Fruit fly (Drosophila melanogaster) whole organism, embryonic: ENCODE data around the gene CG46434.

Source experiments
- Asciz ChIP-seq: fragments of 200-800 bp; sonication (Bioruptor generic); optimal IDR thresholded peaks from 2 replicates; lab custom pipeline; 2017; ENCODE audit warnings: missing biosample characterization, mild to moderate bottlenecking, missing genetic modification characterization, missing genetic modification reagents
- Bteb2 ChIP-seq: fragments of 200-800 bp; sonication (Bioruptor generic); optimal IDR thresholded peaks from 2 replicates; lab custom pipeline; 2016; ENCODE audit warnings: missing biosample characterization, missing genetic modification characterization
- CG10267 ChIP-seq: fragments of 200-800 bp; sonication (Bioruptor generic); optimal IDR thresholded peaks from 2 replicates; lab custom pipeline; 2018; ENCODE audit warnings: missing biosample characterization, mild to moderate bottlenecking, missing genetic modification characterization, moderate library complexity
- CG10979 ChIP-seq: fragments of 200-800 bp; sonication (Bioruptor generic); optimal IDR thresholded peaks from 2 replicates; lab custom pipeline; 2018; ENCODE audit warnings: missing biosample characterization, mild to moderate bottlenecking, missing genetic modification characterization, moderate library complexity
- CG13123 ChIP-seq: fragments of 200-800 bp; sonication (Bioruptor generic); optimal IDR thresholded peaks from 2 replicates; lab custom pipeline; 2016; ENCODE audit warnings: missing biosample characterization, missing genetic modification characterization
- CG13624 ChIP-seq: fragments of 200-800 bp; sonication (Bioruptor generic); optimal IDR thresholded peaks from 2 replicates; lab custom pipeline; 2016; ENCODE audit warnings: missing biosample characterization, missing genetic modification characterization
- CG14441 ChIP-seq: fragments of 200-800 bp; sonication (Bioruptor generic); IDR thresholded peaks from 2 replicates; pipeline ENCODE4 v1.3.6; 2022; ENCODE audit warnings: missing biosample characterization, missing genetic modification characterization
- CG14667 ChIP-seq: fragments of 200-800 bp; sonication (Bioruptor generic); IDR thresholded peaks from 2 replicates; pipeline ENCODE4 v1.3.6; 2022; ENCODE audit warnings: missing biosample characterization, missing genetic modification characterization
- CG14860 ChIP-seq: fragments of 200-800 bp; sonication (Bioruptor generic); IDR thresholded peaks from 3 replicates; pipeline ENCODE4 v1.3.6; 2022; ENCODE audit warnings: missing biosample characterization, missing genetic modification characterization; ENCODE audit not compliant: partially characterized antibody
- CG14965 ChIP-seq: fragments of 200-800 bp; sonication (Bioruptor generic); optimal IDR thresholded peaks from 2 replicates; lab custom pipeline; 2016; ENCODE audit warnings: missing biosample characterization, missing genetic modification characterization, borderline replicate concordance
- CG15696 ChIP-seq: fragments of 200-800 bp; sonication (Bioruptor generic); optimal IDR thresholded peaks from 2 replicates; lab custom pipeline; 2019; ENCODE audit warnings: missing biosample characterization, mild to moderate bottlenecking, missing genetic modification characterization, moderate library complexity
- CG16813 ChIP-seq: fragments of 200-800 bp; sonication (Bioruptor generic); IDR thresholded peaks from 3 replicates; pipeline ENCODE4 v1.3.6; 2022; ENCODE audit warnings: missing biosample characterization, missing genetic modification characterization; ENCODE audit not compliant: partially characterized antibody
- CG16863 ChIP-seq: fragments of 200-800 bp; sonication (Bioruptor generic); optimal IDR thresholded peaks from 3 replicates; lab custom pipeline; 2016; ENCODE audit warnings: missing biosample characterization, missing genetic modification characterization
- CG17612 ChIP-seq: fragments of 200-800 bp; sonication (Bioruptor generic); IDR thresholded peaks from 2 replicates; pipeline ENCODE4 v1.3.6; 2022; ENCODE audit warnings: missing biosample characterization, missing genetic modification characterization
- CG18764 ChIP-seq: fragments of 200-800 bp; sonication (Bioruptor generic); optimal IDR thresholded peaks from 3 replicates; lab custom pipeline; 2016; ENCODE audit warnings: missing biosample characterization, missing genetic modification characterization
- CG30431 ChIP-seq: fragments of 200-800 bp; sonication (Bioruptor generic); optimal IDR thresholded peaks from 2 replicates; lab custom pipeline; 2017; ENCODE audit warnings: missing biosample characterization, missing genetic modification characterization
- CG3847 ChIP-seq: fragments of 200-800 bp; sonication (Bioruptor generic); IDR thresholded peaks from 2 replicates; pipeline ENCODE4 v1.3.6; 2022; ENCODE audit warnings: missing biosample characterization, missing genetic modification characterization
- CG4820 ChIP-seq: fragments of 200-800 bp; sonication (Bioruptor generic); optimal IDR thresholded peaks from 3 replicates; lab custom pipeline; 2016; ENCODE audit warnings: missing biosample characterization, missing genetic modification characterization
- CG4854 ChIP-seq: fragments of 200-800 bp; sonication (Bioruptor generic); optimal IDR thresholded peaks from 2 replicates; lab custom pipeline; 2016; ENCODE audit warnings: missing biosample characterization, missing genetic modification characterization, inconsistent platforms
- CG7745 ChIP-seq: fragments of 200-800 bp; sonication (Bioruptor generic); optimal IDR thresholded peaks from 2 replicates; lab custom pipeline; 2018; ENCODE audit warnings: missing biosample characterization, mild to moderate bottlenecking, missing genetic modification characterization, moderate library complexity
- CG9817 ChIP-seq: fragments of 200-800 bp; sonication (Bioruptor generic); optimal IDR thresholded peaks from 2 replicates; lab custom pipeline; 2018; ENCODE audit warnings: missing biosample characterization, mild to moderate bottlenecking, missing genetic modification characterization, moderate library complexity
- CG9876 ChIP-seq: fragments of 200-800 bp; sonication (Bioruptor generic); optimal IDR thresholded peaks from 2 replicates; lab custom pipeline; 2016; ENCODE audit warnings: missing biosample characterization, missing genetic modification characterization
- Dek ChIP-seq: fragments of 200-800 bp; sonication (Bioruptor generic); optimal IDR thresholded peaks from 3 replicates; lab custom pipeline; 2019; ENCODE audit warnings: missing biosample characterization, mild to moderate bottlenecking, missing genetic modification characterization, moderate library complexity
- Ets97D ChIP-seq: fragments of 200-800 bp; sonication (Bioruptor generic); optimal IDR thresholded peaks from 3 replicates; lab custom pipeline; 2016; ENCODE audit warnings: missing biosample characterization, missing genetic modification characterization
- Hand ChIP-seq: fragments of 200-800 bp; sonication (Bioruptor generic); optimal IDR thresholded peaks from 2 replicates; lab custom pipeline; 2017; ENCODE audit warnings: mild to moderate bottlenecking, missing biosample characterization, missing genetic modification reagents, missing genetic modification characterization
- Hsf ChIP-seq: fragments of 200-800 bp; sonication (Bioruptor generic); optimal IDR thresholded peaks from 3 replicates; lab custom pipeline; 2016; ENCODE audit warnings: missing biosample characterization, missing genetic modification characterization
- Jarid2 ChIP-seq: fragments of 200-800 bp; sonication (Bioruptor generic); optimal IDR thresholded peaks from 3 replicates; lab custom pipeline; 2017; ENCODE audit warnings: mild to moderate bottlenecking, missing biosample characterization, missing genetic modification reagents, missing genetic modification characterization
- Nf-YA ChIP-seq: fragments of 200-800 bp; sonication (Bioruptor generic); IDR thresholded peaks from 2 replicates; pipeline ENCODE4 v1.3.6; 2022; ENCODE audit warnings: missing biosample characterization, missing genetic modification characterization
- Oaz ChIP-seq: fragments of 200-800 bp; sonication (Bioruptor generic); IDR thresholded peaks from 2 replicates; pipeline ENCODE4 v1.3.6; 2022; ENCODE audit warnings: missing biosample characterization, missing genetic modification characterization
- Ssrp ChIP-seq: fragments of 200-800 bp; sonication (Bioruptor generic); optimal IDR thresholded peaks from 2 replicates; lab custom pipeline; 2018; ENCODE audit warnings: missing biosample characterization, mild to moderate bottlenecking, missing genetic modification characterization, moderate library complexity
- Vsx1 ChIP-seq: fragments of 200-800 bp; sonication (Bioruptor generic); optimal IDR thresholded peaks from 2 replicates; lab custom pipeline; 2017; ENCODE audit warnings: missing biosample characterization, mild to moderate bottlenecking, missing genetic modification characterization, missing genetic modification reagents
- az2 ChIP-seq: fragments of 200-800 bp; sonication (Bioruptor generic); optimal IDR thresholded peaks from 3 replicates; lab custom pipeline; 2016; ENCODE audit warnings: missing biosample characterization, missing genetic modification characterization
- ci ChIP-seq: fragments of 200-800 bp; sonication (Bioruptor generic); IDR thresholded peaks from 3 replicates; pipeline ENCODE4 v1.3.6; 2022; ENCODE audit warnings: missing biosample characterization, missing genetic modification characterization
- croc ChIP-seq: fragments of 200-800 bp; sonication (Bioruptor generic); conservative IDR thresholded peaks from 3 replicates; pipeline ENCODE4 v1.3.6; 2022; ENCODE audit warnings: missing biosample characterization, missing genetic modification characterization
- dati ChIP-seq: fragments of 200-800 bp; sonication (Bioruptor generic); IDR thresholded peaks from 2 replicates; pipeline ENCODE4 v1.3.6; 2022; ENCODE audit warnings: missing biosample characterization, missing genetic modification characterization
- emc ChIP-seq: fragments of 200-800 bp; sonication (Bioruptor generic); optimal IDR thresholded peaks from 2 replicates; lab custom pipeline; 2016; ENCODE audit warnings: missing biosample characterization, missing genetic modification characterization
- esg ChIP-seq: fragments of 200-800 bp; sonication (Bioruptor generic); conservative IDR thresholded peaks from 2 replicates; pipeline ENCODE4 v1.3.6; 2022; ENCODE audit warnings: missing biosample characterization, missing genetic modification characterization
- ftz-f1 ChIP-seq: fragments of 200-800 bp; sonication (Bioruptor generic); optimal IDR thresholded peaks from 2 replicates; lab custom pipeline; 2016; ENCODE audit warnings: missing biosample characterization, missing genetic modification characterization
- ind ChIP-seq: fragments of 200-800 bp; sonication (Bioruptor generic); optimal IDR thresholded peaks from 3 replicates; lab custom pipeline; 2016; ENCODE audit warnings: missing biosample characterization, missing genetic modification characterization
- kni ChIP-seq: fragments of 200-800 bp; sonication (Bioruptor generic); optimal IDR thresholded peaks from 3 replicates; lab custom pipeline; 2017; ENCODE audit warnings: mild to moderate bottlenecking, missing biosample characterization, missing genetic modification reagents, missing genetic modification characterization
- knrl ChIP-seq: fragments of 200-800 bp; sonication (Bioruptor generic); IDR thresholded peaks from 3 replicates; pipeline ENCODE4 v1.3.6; 2022; ENCODE audit warnings: missing biosample characterization, missing genetic modification characterization; ENCODE audit not compliant: partially characterized antibody
- luna ChIP-seq: fragments of 200-800 bp; sonication (Bioruptor generic); optimal IDR thresholded peaks from 2 replicates; lab custom pipeline; 2016; ENCODE audit warnings: missing biosample characterization, missing genetic modification characterization
- p53 ChIP-seq: fragments of 200-800 bp; sonication (Bioruptor generic); optimal IDR thresholded peaks from 2 replicates; lab custom pipeline; 2016; ENCODE audit warnings: missing biosample characterization, missing genetic modification characterization
- peb ChIP-seq: fragments of 200-800 bp; sonication (Bioruptor generic); IDR thresholded peaks from 2 replicates; pipeline ENCODE4 v1.3.6; 2022; ENCODE audit warnings: missing biosample characterization, missing genetic modification characterization
- salm ChIP-seq: fragments of 200-800 bp; sonication (Bioruptor generic); optimal IDR thresholded peaks from 2 replicates; lab custom pipeline; 2018; ENCODE audit warnings: missing biosample characterization, mild to moderate bottlenecking, missing genetic modification characterization
- seq ChIP-seq: fragments of 200-800 bp; sonication (Bioruptor generic); IDR thresholded peaks from 2 replicates; pipeline ENCODE4 v1.3.6; 2022; ENCODE audit warnings: missing biosample characterization, missing genetic modification characterization
- tna ChIP-seq: fragments of 200-800 bp; sonication (Bioruptor generic); IDR thresholded peaks from 2 replicates; pipeline ENCODE4 v1.3.6; 2022; ENCODE audit warnings: missing biosample characterization, missing genetic modification characterization; ENCODE audit not compliant: partially characterized antibody
- toy ChIP-seq: fragments of 200-800 bp; sonication (Bioruptor generic); IDR thresholded peaks from 2 replicates; pipeline ENCODE4 v1.3.6; 2022; ENCODE audit warnings: missing biosample characterization, missing genetic modification characterization
- twi ChIP-seq: fragments of 200-800 bp; optimal IDR thresholded peaks from 2 replicates; lab custom pipeline; 2019; ENCODE audit warnings: missing biosample characterization, mild to moderate bottlenecking, missing genetic modification characterization, moderate library complexity
- wek ChIP-seq: fragments of 200-800 bp; sonication (Bioruptor generic); optimal IDR thresholded peaks from 3 replicates; lab custom pipeline; 2018; ENCODE audit warnings: missing biosample characterization, mild to moderate bottlenecking, missing genetic modification characterization, moderate library complexity
- zfh2 ChIP-seq: fragments of 200-800 bp; sonication (Bioruptor generic); optimal IDR thresholded peaks from 2 replicates; lab custom pipeline; 2016; ENCODE audit warnings: missing biosample characterization, missing genetic modification characterization

CG46434 gene

DNA sequence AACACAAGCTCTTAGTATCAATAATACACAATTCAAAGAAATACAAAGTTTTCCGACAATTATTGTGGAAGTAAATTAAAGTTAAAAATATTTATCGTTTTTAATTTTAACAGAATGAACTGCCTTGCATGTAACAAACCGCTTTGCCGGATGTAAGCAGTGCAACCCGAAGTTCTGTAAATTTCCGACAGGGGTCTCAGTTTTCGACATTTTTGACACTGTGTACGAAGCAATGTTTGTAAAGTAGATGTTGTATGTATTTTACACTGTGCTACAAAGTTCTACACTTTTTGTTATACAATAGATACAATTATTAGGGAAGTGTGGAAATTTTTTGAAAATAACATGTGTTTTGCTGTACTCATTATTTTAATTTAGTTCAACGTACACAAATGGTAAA is 27.5 kb downstream of the CG46434 start (continued):
- peak; percentile 94 for TF ChIP-seq emc
- peak; percentile 84 for TF ChIP-seq Dek (tag; lab: Kevin White, UChicago)
- TF ChIP-seq CG7745 (tag; lab: Kevin White, UChicago) = no peak
- peak; percentile 60; the same call in 1 of the 2 replicates for TF ChIP-seq seq
- TF ChIP-seq ci (GFP tag; lab: Robert Waterston, UW) = peak; percentile 96
- peak; percentile 89 for TF ChIP-seq Oaz
- peak; percentile 89 for TF ChIP-seq CG18764
- TF ChIP-seq CG10979 (tag; lab: Kevin White, UChicago) = no peak
- peak; percentile 73 for TF ChIP-seq Bteb2 (GFP tag; lab: Kevin White, UChicago)
- TF ChIP-seq CG13624 (GFP tag; lab: Kevin White, UChicago) = peak; percentile 94
- peak; percentile 78 for TF ChIP-seq peb
- peak; percentile 81 for TF ChIP-seq zfh2 (GFP tag; lab: Kevin White, UChicago)
- peak; percentile 95 for TF ChIP-seq p53 (GFP tag; lab: Kevin White, UChicago)
- TF ChIP-seq ind = peak; percentile 87
- TF ChIP-seq az2 (GFP tag; lab: Kevin White, UChicago) = peak; percentile 75
- TF ChIP-seq CG14441 (GFP tag; lab: Robert Waterston, UW) = peak; percentile 92
- TF ChIP-seq Hsf (GFP tag; lab: Kevin White, UChicago) = peak; percentile 92
- peak; percentile 43 for TF ChIP-seq ftz-f1 (GFP tag; lab: Kevin White, UChicago)
- TF ChIP-seq CG9817 = peak; percentile 96
- peak; percentile 89 for TF ChIP-seq dati (GFP tag; lab: Robert Waterston, UW)
- no peak for TF ChIP-seq Hand (GFP tag; lab: Kevin White, UChicago)
- TF ChIP-seq Nf-YA (GFP tag; lab: Robert Waterston, UW) = peak; percentile 79
- TF ChIP-seq kni (GFP tag; lab: Kevin White, UChicago) = peak; percentile 75
- peak; percentile 94 for TF ChIP-seq CG9876 (GFP tag; lab: Kevin White, UChicago)
- peak; percentile 74 for TF ChIP-seq Asciz (GFP tag; lab: Kevin White, UChicago)
- peak; percentile 89 for TF ChIP-seq CG14667 (GFP tag; lab: Robert Waterston, UW)
- peak; percentile 74 for TF ChIP-seq knrl
- TF ChIP-seq CG4854 (GFP tag; lab: Kevin White, UChicago) = peak; percentile 87
- peak; percentile 79 for TF ChIP-seq twi (tag; lab: Kevin White, UChicago)
- peak; percentile 78 for TF ChIP-seq CG17612
- TF ChIP-seq luna = peak; percentile 95
- no peak for TF ChIP-seq salm
- peak; percentile 71 for TF ChIP-seq Ssrp (tag; lab: Kevin White, UChicago)
- TF ChIP-seq CG10267 (tag; lab: Kevin White, UChicago) = peak; percentile 70
- peak; percentile 63 for TF ChIP-seq CG13123
- peak; percentile 58; the same call in 2 of the 3 replicates for TF ChIP-seq CG16813 (GFP tag; lab: Robert Waterston, UW)
- 0 out of 3 replicates have a peak, but pooled peaks have one; percentile 12 for TF ChIP-seq CG14860 (GFP tag; lab: Robert Waterston, UW)
- TF ChIP-seq tna (GFP tag; lab: Robert Waterston, UW) = no peak
- TF ChIP-seq CG15696 (tag; lab: Kevin White, UChicago) = peak; percentile 75
- peak; percentile 91 for TF ChIP-seq CG30431 (GFP tag; lab: Kevin White, UChicago)
- peak; percentile 76 for TF ChIP-seq CG16863 (GFP tag; lab: Kevin White, UChicago)
- TF ChIP-seq toy (GFP tag; lab: Robert Waterston, UW) = peak; percentile 88
- TF ChIP-seq Jarid2 (GFP tag; lab: Kevin White, UChicago) = peak; percentile 73
- peak; percentile 76 for TF ChIP-seq wek (GFP tag; lab: Kevin White, UChicago)
- peak; percentile 87 for TF ChIP-seq croc
- TF ChIP-seq Vsx1 = peak; percentile 84
- peak; percentile 76 for TF ChIP-seq CG14965
- TF ChIP-seq CG4820 = peak; percentile 85
- peak; percentile 90 for TF ChIP-seq CG3847 (GFP tag; lab: Robert Waterston, UW)
- TF ChIP-seq esg (GFP tag; lab: Robert Waterston, UW) = peak; percentile 47
- peak; percentile 100 for TF ChIP-seq Ets97D
